Worm (Caenorhabditis elegans) whole organism, L1 larva: ENCODE measurements around the gene col-162.

Experiments used
- C34B4.2 ChIP-seq: sonication (generic microtip); optimal IDR thresholded peaks from 2 replicates; lab custom pipeline; 2017; ENCODE audit warnings: mild to moderate bottlenecking, missing genetic modification characterization, missing compliant biosample characterization
- F16B12.6 ChIP-seq: fragments of 150-350 bp; optimal IDR thresholded peaks from 2 replicates; lab custom pipeline; 2014; ENCODE audit warnings: missing biosample characterization, missing genetic modification characterization
- aha-1 ChIP-seq: fragments of 150-350 bp; optimal IDR thresholded peaks from 2 replicates; lab custom pipeline; 2014; ENCODE audit warnings: missing biosample characterization, missing genetic modification characterization
- alr-1 ChIP-seq: fragments of 200-800 bp; sonication (Bioruptor generic); optimal IDR thresholded peaks from 2 replicates; lab custom pipeline; 2018; ENCODE audit warnings: borderline replicate concordance, mild to moderate bottlenecking, missing genetic modification characterization, missing compliant biosample characterization
- ama-1 ChIP-seq: fragments of 150-350 bp; optimal IDR thresholded peaks from 2 replicates; lab custom pipeline; 2014
- ceh-82 ChIP-seq, 3 experiments: fragments of 150-350 bp in 1 of 3; sonication (generic microtip) in 2 of 3; optimal IDR thresholded peaks; 2 replicates each; lab custom pipeline; 2014 to 2017; ENCODE audit warnings: missing biosample characterization in 3 of 3, missing genetic modification characterization in 3 of 3
- efl-1 ChIP-seq, 4 experiments: fragments of 150-350 bp; optimal IDR thresholded peaks in 3 of 4; peaks in 1 of 4; 1 replicate in 1 of 4; 2 replicates in 3 of 4; lab custom pipeline; 2014; ENCODE audit warnings: missing biosample characterization in 2 of 4, missing genetic modification characterization in 2 of 4, missing genetic modification reagents in 2 of 4
- egl-13 ChIP-seq: sonication (generic microtip); optimal IDR thresholded peaks from 2 replicates; lab custom pipeline; 2016; ENCODE audit warnings: missing genotype, missing genetic modification reagents, missing genetic modification characterization, missing compliant biosample characterization
- egl-27 ChIP-seq, 2 experiments: fragments of 150-350 bp in 1 of 2; sonication (generic microtip); optimal IDR thresholded peaks; 3 replicates each; lab custom pipeline; 2017 to 2018; ENCODE audit warnings: missing biosample characterization in 2 of 2, missing genetic modification characterization in 2 of 2, missing genetic modification reagents in 2 of 2
- ets-5 ChIP-seq: fragments of 200-800 bp; sonication (Bioruptor generic); IDR thresholded peaks from 2 replicates; pipeline ENCODE4 v1.3.6; 2022; ENCODE audit warnings: missing genetic modification characterization, missing compliant biosample characterization
- fkh-8 ChIP-seq: sonication (generic microtip); optimal IDR thresholded peaks from 2 replicates; lab custom pipeline; 2016; ENCODE audit warnings: mild to moderate bottlenecking, missing genetic modification characterization, missing compliant biosample characterization
- fos-1 ChIP-seq: fragments of 150-350 bp; optimal IDR thresholded peaks from 2 replicates; lab custom pipeline; 2014; ENCODE audit warnings: missing biosample characterization, missing genetic modification characterization
- grh-1 ChIP-seq: fragments of 200-800 bp; sonication (Bioruptor generic); IDR thresholded peaks from 2 replicates; pipeline ENCODE4 v1.3.6; 2022; ENCODE audit warnings: missing genetic modification reagents, missing genetic modification characterization, missing compliant biosample characterization
- hlh-17 ChIP-seq: fragments of 200-800 bp; sonication (Bioruptor generic); optimal IDR thresholded peaks from 2 replicates; lab custom pipeline; 2018; ENCODE audit warnings: missing genetic modification characterization, mild to moderate bottlenecking, missing compliant biosample characterization, moderate library complexity, borderline replicate concordance
- hlh-4 ChIP-seq: sonication (generic microtip); optimal IDR thresholded peaks from 2 replicates; lab custom pipeline; 2016; ENCODE audit warnings: mild to moderate bottlenecking, missing genetic modification characterization, missing compliant biosample characterization
- hpl-2 ChIP-seq: fragments of 150-350 bp; optimal IDR thresholded peaks from 2 replicates; lab custom pipeline; 2014; ENCODE audit warnings: missing biosample characterization, missing genetic modification reagents, missing genetic modification characterization
- isw-1 ChIP-seq: fragments of 200-800 bp; sonication (Bioruptor generic); IDR thresholded peaks from 2 replicates; pipeline ENCODE4 v1.3.6; 2022; ENCODE audit warnings: missing genetic modification characterization, missing compliant biosample characterization
- jun-1 ChIP-seq: fragments of 150-350 bp; optimal IDR thresholded peaks from 2 replicates; lab custom pipeline; 2014; ENCODE audit warnings: missing biosample characterization, missing genetic modification reagents, missing genetic modification characterization
- lin-13 ChIP-seq: fragments of 150-350 bp; optimal IDR thresholded peaks from 2 replicates; lab custom pipeline; 2014; ENCODE audit warnings: missing biosample characterization, missing genetic modification reagents, missing genetic modification characterization
- lin-14 ChIP-seq: fragments of 200-800 bp; sonication (Bioruptor generic); optimal IDR thresholded peaks from 2 replicates; lab custom pipeline; 2018; ENCODE audit warnings: mild to moderate bottlenecking, missing genetic modification characterization, moderate library complexity, missing compliant biosample characterization
- lin-39 ChIP-seq: fragments of 150-350 bp; optimal IDR thresholded peaks from 2 replicates; lab custom pipeline; 2014; ENCODE audit warnings: missing biosample characterization, missing genetic modification reagents, missing genetic modification characterization
- mab-9 ChIP-seq: fragments of 200-800 bp; sonication (Bioruptor generic); IDR thresholded peaks from 2 replicates; pipeline ENCODE4 v1.3.6; 2022; ENCODE audit warnings: missing genetic modification reagents, missing genetic modification characterization, missing compliant biosample characterization
- mdl-1 ChIP-seq, 2 experiments: fragments of 150-350 bp; optimal IDR thresholded peaks; 2 replicates each; lab custom pipeline; 2014 to 2017; ENCODE audit warnings: missing biosample characterization in 2 of 2, missing genetic modification characterization in 2 of 2, inconsistent platforms in 1 of 2
- nhr-20 ChIP-seq: sonication (generic microtip); optimal IDR thresholded peaks from 2 replicates; lab custom pipeline; 2016; ENCODE audit warnings: mild to moderate bottlenecking, missing genetic modification characterization, missing compliant biosample characterization
- nhr-47 ChIP-seq: sonication (generic microtip); optimal IDR thresholded peaks from 2 replicates; lab custom pipeline; 2016; ENCODE audit warnings: mild to moderate bottlenecking, missing genetic modification characterization, moderate library complexity, missing compliant biosample characterization
- nhr-71 ChIP-seq: sonication (generic microtip); optimal IDR thresholded peaks from 2 replicates; lab custom pipeline; 2016; ENCODE audit warnings: mild to moderate bottlenecking, missing genetic modification characterization, moderate library complexity, missing compliant biosample characterization
- nhr-90 ChIP-seq: sonication (generic microtip); optimal IDR thresholded peaks from 2 replicates; lab custom pipeline; 2016; ENCODE audit warnings: mild to moderate bottlenecking, missing genetic modification characterization, missing compliant biosample characterization; ENCODE audit not compliant: poor library complexity
- pag-3 ChIP-seq: sonication (generic microtip); optimal IDR thresholded peaks from 2 replicates; lab custom pipeline; 2017; ENCODE audit warnings: missing genetic modification characterization, mild to moderate bottlenecking, missing compliant biosample characterization, antibody characterized with exemption, borderline replicate concordance; ENCODE audit not compliant: insufficient read depth
- pqm-1 ChIP-seq: sonication (generic microtip); optimal IDR thresholded peaks from 3 replicates; lab custom pipeline; 2017; ENCODE audit warnings: missing biosample characterization, missing genetic modification characterization
- rnt-1 ChIP-seq: sonication (generic microtip); optimal IDR thresholded peaks from 2 replicates; lab custom pipeline; 2016; ENCODE audit warnings: mild to moderate bottlenecking, missing genetic modification characterization, moderate library complexity, missing compliant biosample characterization
- snu-23 ChIP-seq: sonication (generic microtip); optimal IDR thresholded peaks from 2 replicates; lab custom pipeline; 2016; ENCODE audit warnings: missing genetic modification characterization, missing compliant biosample characterization
- unc-62 ChIP-seq: fragments of 150-350 bp; optimal IDR thresholded peaks from 2 replicates; lab custom pipeline; 2014; ENCODE audit warnings: missing biosample characterization, missing genetic modification reagents, missing genetic modification characterization
- unc-86 ChIP-seq: sonication (generic microtip); optimal IDR thresholded peaks from 2 replicates; lab custom pipeline; 2016; ENCODE audit warnings: missing genetic modification characterization, missing compliant biosample characterization
- unc-98 ChIP-seq: fragments of 200-800 bp; sonication (Bioruptor generic); IDR thresholded peaks from 2 replicates; pipeline ENCODE4 v1.3.6; 2022; ENCODE audit warnings: missing genetic modification characterization, missing compliant biosample characterization
- vab-15 ChIP-seq: sonication (generic microtip); optimal IDR thresholded peaks from 2 replicates; lab custom pipeline; 2017; ENCODE audit warnings: missing genotype, mild to moderate bottlenecking, missing genetic modification characterization, missing compliant biosample characterization
- zag-1 ChIP-seq: fragments of 150-350 bp; optimal IDR thresholded peaks from 2 replicates; lab custom pipeline; 2014; ENCODE audit warnings: missing biosample characterization, missing genetic modification characterization
- ztf-11 ChIP-seq, 2 experiments: sonication (generic microtip); optimal IDR thresholded peaks; 2 replicates each; lab custom pipeline; 2016 to 2017; ENCODE audit warnings: missing genetic modification characterization in 2 of 2, missing biosample characterization in 1 of 2, missing compliant biosample characterization in 1 of 2
- ztf-4 ChIP-seq: fragments of 150-350 bp; optimal IDR thresholded peaks from 2 replicates; lab custom pipeline; 2014; ENCODE audit warnings: missing biosample characterization, missing genetic modification characterization

col-162 gene

ce11 chrV:13423608-13424007, 18.2 kb upstream of the col-162 start, which contains the start of gene srv-10:
Gene srv-10, plus strand, starts transcription at chrV:13423908.
- no peak for TF ChIP-seq fkh-8
- TF ChIP-seq jun-1 (tag; lab: Kevin White, UChicago) = no peak
- no peak for TF ChIP-seq egl-13 (tag; lab: Kevin White, UChicago)
- TF ChIP-seq egl-27 (tag; optimal IDR thresholded peaks at IDR 0.05; lab: Kevin White, UChicago) = no peak
- TF ChIP-seq ets-5 (GFP tag; lab: Robert Waterston, UW) = no peak
- TF ChIP-seq vab-15 = no peak
- no peak for TF ChIP-seq mdl-1 (tag; optimal IDR thresholded peaks at IDR 0.05; lab: Kevin White, UChicago)
- TF ChIP-seq rnt-1 = no peak
- no peak for TF ChIP-seq pag-3 (tag; lab: Kevin White, UChicago)
- no peak for TF ChIP-seq pqm-1
- TF ChIP-seq lin-14 (GFP tag; lab: Kevin White, UChicago) = no peak
- no peak for TF ChIP-seq efl-1 (optimal IDR thresholded peaks at IDR 0.05; lab: Kevin White, UChicago)
- TF ChIP-seq efl-1 (GFP tag; optimal IDR thresholded peaks at IDR 0.05 in 1 of 2; lab: Kevin White, UChicago) = no peak
- no peak for TF ChIP-seq hlh-17

- TF ChIP-seq unc-98 = no peak
- no peak for TF ChIP-seq fos-1 (tag; lab: Kevin White, UChicago)
- TF ChIP-seq lin-13 = no peak
- no peak for TF ChIP-seq grh-1
- no peak for TF ChIP-seq pag-3 (tag; lab: Kevin White, UChicago)
- TF ChIP-seq nhr-20 (tag; lab: Kevin White, UChicago) = no peak
- no peak for TF ChIP-seq ceh-82 (tag; optimal IDR thresholded peaks at IDR 0.05; lab: Kevin White, UChicago)
- no peak for TF ChIP-seq nhr-90 (tag; lab: Kevin White, UChicago)
- no peak for TF ChIP-seq snu-23 (GFP tag; lab: Kevin White, UChicago)
- TF ChIP-seq isw-1 (GFP tag; lab: Robert Waterston, UW) = no peak
- no peak for TF ChIP-seq egl-13 (tag; lab: Kevin White, UChicago)
- TF ChIP-seq alr-1 (tag; lab: Kevin White, UChicago) = no peak
- TF ChIP-seq zag-1 (tag; lab: Kevin White, UChicago) = no peak
- TF ChIP-seq F16B12.6 (tag; lab: Kevin White, UChicago) = no peak
- no peak for TF ChIP-seq ztf-4
- TF ChIP-seq hpl-2 (GFP tag; lab: Kevin White, UChicago) = no peak
- TF ChIP-seq mab-9 = no peak
Measured at ce11 chrV:13426764-13427163, 15.0 kb upstream of the col-162 start, which contains the start of gene srd-18. Gene srd-18, minus strand, starts transcription at chrV:13426864.

ce11 chrV:13427378-13427777, 14.4 kb upstream of the col-162 start:
- TF ChIP-seq unc-62 (GFP tag; lab: Kevin White, UChicago) (no peak), hlh-4 (tag; lab: Kevin White, UChicago) (peak; percentile 52)

ce11 chrV:13428660-13429059, 13.1 kb upstream of the col-162 start, which contains the start of gene srd-19:
Gene srd-19, minus strand, starts transcription at chrV:13428760.
- TF ChIP-seq unc-86 (tag; lab: Kevin White, UChicago) = no peak
- TF ChIP-seq ceh-82 (tag; optimal IDR thresholded peaks at IDR 0.05; lab: Kevin White, UChicago) = no peak
- TF ChIP-seq pqm-1 = no peak
- TF ChIP-seq alr-1 (tag; lab: Kevin White, UChicago) = no peak
- no peak for TF ChIP-seq pag-3 (tag; lab: Kevin White, UChicago)
- TF ChIP-seq unc-62 (GFP tag; lab: Kevin White, UChicago) = no peak
- TF ChIP-seq nhr-47 (tag; lab: Kevin White, UChicago) = no peak
- no peak for TF ChIP-seq nhr-71 (tag; lab: Kevin White, UChicago)
- TF ChIP-seq ama-1 = no peak
- TF ChIP-seq lin-39 (tag; lab: Kevin White, UChicago) = no peak
- TF ChIP-seq egl-13 (tag; lab: Kevin White, UChicago) = no peak
- no peak for TF ChIP-seq aha-1 (tag; lab: Kevin White, UChicago)
- no peak for TF ChIP-seq C34B4.2
- no peak for TF ChIP-seq ztf-11 (tag; optimal IDR thresholded peaks at IDR 0.05; lab: Kevin White, UChicago)
- no peak for TF ChIP-seq zag-1 (tag; lab: Kevin White, UChicago)
